Worm (Caenorhabditis elegans) whole organism, late embryonic: ENCODE measurements around the gene Y53C12A.6.

ENCODE experiments used
- ceh-18 ChIP-seq: sonication (generic microtip); optimal IDR thresholded peaks from 2 replicates; lab custom pipeline; 2016; ENCODE audit warnings: missing genetic modification characterization, missing compliant biosample characterization
- dmd-4 ChIP-seq: sonication (generic microtip); optimal IDR thresholded peaks from 2 replicates; lab custom pipeline; 2016; ENCODE audit warnings: borderline replicate concordance, missing genetic modification characterization, missing compliant biosample characterization
- lim-6 ChIP-seq: sonication (generic microtip); optimal IDR thresholded peaks from 2 replicates; lab custom pipeline; 2016; ENCODE audit warnings: missing genetic modification characterization, missing compliant biosample characterization
- pat-9 ChIP-seq: fragments of 200-800 bp; sonication (Bioruptor generic); optimal IDR thresholded peaks from 2 replicates; lab custom pipeline; 2018; ENCODE audit warnings: mild to moderate bottlenecking, missing genetic modification characterization, moderate library complexity, missing compliant biosample characterization

DNA sequence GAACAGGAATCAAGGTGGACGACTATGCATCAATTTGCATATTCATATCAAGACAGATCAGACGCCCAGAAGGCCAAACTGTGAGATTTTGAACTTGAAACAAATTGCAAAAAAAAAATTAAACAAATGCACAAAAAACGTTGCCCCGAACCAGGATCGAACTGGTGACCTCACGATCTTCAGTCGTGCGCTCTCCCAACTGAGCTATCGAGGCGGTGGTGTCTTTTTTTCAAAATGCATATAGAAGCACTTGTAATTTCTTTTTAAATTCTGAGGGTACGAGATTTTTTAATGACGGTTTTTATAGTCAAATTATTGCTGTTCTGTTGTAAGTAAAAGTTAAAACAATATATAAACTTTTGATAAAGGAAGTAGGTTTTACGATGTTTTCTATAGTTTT lies 4.7 kb downstream of the Y53C12A.6 start:
- no peak for TF ChIP-seq dmd-4
- TF ChIP-seq lim-6 (tag; lab: Kevin White, UChicago): no peak
- no peak for TF ChIP-seq pat-9 (tag; lab: Kevin White, UChicago)
- TF ChIP-seq ceh-18 (tag; lab: Kevin White, UChicago): no peak
